Worm (Caenorhabditis elegans) whole organism, midembryonic: ENCODE measurements around the gene grk-1.

ENCODE experiments used
- T22C8.4 ChIP-seq: fragments of 200-800 bp; sonication (Bioruptor generic); IDR thresholded peaks from 2 replicates; pipeline ENCODE4 v1.3.6; 2022; ENCODE audit warnings: missing genetic modification characterization, missing compliant biosample characterization
- flt-1 ChIP-seq: fragments of 200-800 bp; sonication (Bioruptor generic); IDR thresholded peaks from 2 replicates; pipeline ENCODE4 v1.3.6; 2022; ENCODE audit warnings: missing genetic modification characterization, missing compliant biosample characterization
- klf-2 ChIP-seq: fragments of 200-800 bp; sonication (Bioruptor generic); conservative IDR thresholded peaks from 2 replicates; pipeline ENCODE4 v1.3.6; 2022; ENCODE audit warnings: missing genetic modification reagents, missing genetic modification characterization, missing compliant biosample characterization
- med-1 ChIP-seq: sonication (generic microtip); optimal IDR thresholded peaks from 2 replicates; lab custom pipeline; 2017; ENCODE audit warnings: missing genetic modification characterization, mild to moderate bottlenecking, missing compliant biosample characterization, antibody characterized with exemption, missing genetic modification reagents; ENCODE audit not compliant: insufficient read depth
- tab-1 ChIP-seq: fragments of 200-800 bp; sonication (Bioruptor generic); IDR thresholded peaks from 2 replicates; pipeline ENCODE4 v1.3.6; 2022; ENCODE audit warnings: missing genetic modification characterization, missing compliant biosample characterization
- ztf-23 ChIP-seq: fragments of 200-800 bp; sonication (Bioruptor generic); IDR thresholded peaks from 2 replicates; pipeline ENCODE4 v1.3.6; 2022; ENCODE audit warnings: missing genetic modification reagents, missing genetic modification characterization, missing compliant biosample characterization
- ztf-29 ChIP-seq: fragments of 200-800 bp; sonication (Bioruptor generic); IDR thresholded peaks from 2 replicates; pipeline ENCODE4 v1.3.6; 2022; ENCODE audit warnings: missing genetic modification reagents, missing genetic modification characterization, missing compliant biosample characterization

- TF ChIP-seq ztf-23 (GFP tag; lab: Robert Waterston, UW) (no peak), med-1 (GFP tag; lab: Kevin White, UChicago) (no peak), klf-2 (GFP tag; lab: Robert Waterston, UW) (no peak), tab-1 (GFP tag; lab: Robert Waterston, UW) (no peak), flt-1 (GFP tag; lab: Robert Waterston, UW) (no peak), T22C8.4 (GFP tag; lab: Robert Waterston, UW) (no peak), ztf-29 (GFP tag; lab: Robert Waterston, UW) (no peak)
Observed at ce11 chrX:10017975-10018654, 19.1 kb upstream of the grk-1 start, which contains the start of gene F19C6.4.
